Worm (Caenorhabditis elegans) whole organism, midembryonic: ENCODE results near the gene F54F2.7.

Experiments
- T22C8.4 ChIP-seq: fragments of 200-800 bp; sonication (Bioruptor generic); IDR thresholded peaks from 2 replicates; pipeline ENCODE4 v1.3.6; 2022; ENCODE audit warnings: missing genetic modification characterization, missing compliant biosample characterization
- cog-1 ChIP-seq: sonication (generic microtip); optimal IDR thresholded peaks from 2 replicates; lab custom pipeline; 2016; ENCODE audit warnings: missing genetic modification characterization, missing compliant biosample characterization
- flt-1 ChIP-seq: fragments of 200-800 bp; sonication (Bioruptor generic); IDR thresholded peaks from 2 replicates; pipeline ENCODE4 v1.3.6; 2022; ENCODE audit warnings: missing genetic modification characterization, missing compliant biosample characterization
- klf-2 ChIP-seq: fragments of 200-800 bp; sonication (Bioruptor generic); conservative IDR thresholded peaks from 2 replicates; pipeline ENCODE4 v1.3.6; 2022; ENCODE audit warnings: missing genetic modification reagents, missing genetic modification characterization, missing compliant biosample characterization
- med-1 ChIP-seq: sonication (generic microtip); optimal IDR thresholded peaks from 2 replicates; lab custom pipeline; 2017; ENCODE audit warnings: missing genetic modification characterization, mild to moderate bottlenecking, missing compliant biosample characterization, antibody characterized with exemption, missing genetic modification reagents; ENCODE audit not compliant: insufficient read depth
- ref-1 ChIP-seq: fragments of 200-800 bp; sonication (Bioruptor generic); conservative IDR thresholded peaks from 2 replicates; pipeline ENCODE4 v1.3.6; 2022; ENCODE audit warnings: missing genetic modification reagents, missing genetic modification characterization, missing compliant biosample characterization
- tab-1 ChIP-seq: fragments of 200-800 bp; sonication (Bioruptor generic); IDR thresholded peaks from 2 replicates; pipeline ENCODE4 v1.3.6; 2022; ENCODE audit warnings: missing genetic modification characterization, missing compliant biosample characterization
- ztf-23 ChIP-seq: fragments of 200-800 bp; sonication (Bioruptor generic); IDR thresholded peaks from 2 replicates; pipeline ENCODE4 v1.3.6; 2022; ENCODE audit warnings: missing genetic modification reagents, missing genetic modification characterization, missing compliant biosample characterization
- ztf-29 ChIP-seq: fragments of 200-800 bp; sonication (Bioruptor generic); IDR thresholded peaks from 2 replicates; pipeline ENCODE4 v1.3.6; 2022; ENCODE audit warnings: missing genetic modification reagents, missing genetic modification characterization, missing compliant biosample characterization

The F54F2.7 gene

ce11 chrIII:8788690-8789089 is 18.5 kb downstream of the F54F2.7 start:
- TF ChIP-seq klf-2: no peak
- TF ChIP-seq ztf-29 (GFP tag; lab: Robert Waterston, UW): no peak
- TF ChIP-seq med-1 (GFP tag; lab: Kevin White, UChicago): no peak
- TF ChIP-seq ref-1 (GFP tag; lab: Robert Waterston, UW): no peak
- no peak for TF ChIP-seq T22C8.4 (GFP tag; lab: Robert Waterston, UW)
- TF ChIP-seq ztf-23: no peak
- no peak for TF ChIP-seq cog-1 (tag; lab: Kevin White, UChicago)
- no peak for TF ChIP-seq tab-1 (GFP tag; lab: Robert Waterston, UW)
- TF ChIP-seq flt-1 (GFP tag; lab: Robert Waterston, UW): no peak

DNA sequence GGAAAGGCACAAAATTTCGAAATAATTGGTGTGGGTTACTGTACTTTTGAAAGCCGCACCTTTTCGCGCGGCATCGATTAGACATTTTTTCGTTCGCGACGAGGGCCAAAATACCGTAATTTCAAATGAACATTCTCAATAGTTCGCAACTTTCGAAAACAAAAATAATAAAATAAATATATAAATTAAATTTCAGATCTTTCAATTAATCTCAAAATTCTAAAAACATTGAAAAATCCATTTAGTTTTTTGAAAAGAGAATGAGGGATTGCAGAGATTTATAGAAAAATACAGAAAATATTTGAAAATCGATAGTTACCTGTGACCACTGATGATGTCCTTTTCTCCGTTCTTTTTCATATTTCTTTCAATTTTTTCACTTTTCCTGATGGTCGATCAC is 21.1 kb downstream of the F54F2.7 start, which contains the start of gene K02D10.8:
K02D10.8 (plus strand) TSS at position 301 of the 400 bp plus-strand sequence.
- TF ChIP-seq ref-1 (GFP tag; lab: Robert Waterston, UW): no peak
- TF ChIP-seq med-1 (GFP tag; lab: Kevin White, UChicago): no peak
- TF ChIP-seq ztf-29 (GFP tag; lab: Robert Waterston, UW): no peak
- no peak for TF ChIP-seq tab-1 (GFP tag; lab: Robert Waterston, UW)
- TF ChIP-seq ztf-23: no peak
- TF ChIP-seq cog-1 (tag; lab: Kevin White, UChicago): no peak
- no peak for TF ChIP-seq klf-2
- no peak for TF ChIP-seq flt-1 (GFP tag; lab: Robert Waterston, UW)
- no peak for TF ChIP-seq T22C8.4 (GFP tag; lab: Robert Waterston, UW)

DNA sequence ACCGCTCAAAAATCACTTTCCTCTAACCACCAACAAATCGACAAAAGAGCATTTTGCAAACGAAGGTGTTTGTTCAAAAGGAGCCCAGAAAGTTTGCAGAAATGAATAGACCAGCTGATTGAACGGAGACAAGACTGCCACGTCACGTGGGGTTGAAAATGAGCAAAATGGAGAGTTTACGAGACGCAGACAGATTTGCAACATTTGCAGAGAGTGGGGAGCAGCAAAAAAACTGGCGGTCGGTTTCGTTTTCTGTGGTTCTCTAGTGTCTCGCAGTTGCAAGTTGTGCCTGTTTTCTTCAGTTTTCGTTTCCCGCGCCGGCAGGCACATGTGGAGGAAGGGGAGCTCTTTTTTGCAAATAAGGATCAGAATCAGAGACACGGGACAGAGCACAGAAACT is 21.7 kb downstream of the F54F2.7 start:
- TF ChIP-seq T22C8.4 (GFP tag; lab: Robert Waterston, UW): no peak
- TF ChIP-seq ztf-23: no peak
- TF ChIP-seq klf-2: no peak
- TF ChIP-seq med-1 (GFP tag; lab: Kevin White, UChicago): no peak
- no peak for TF ChIP-seq flt-1 (GFP tag; lab: Robert Waterston, UW)
- TF ChIP-seq cog-1 (tag; lab: Kevin White, UChicago): no peak
- no peak for TF ChIP-seq ztf-29 (GFP tag; lab: Robert Waterston, UW)
- no peak for TF ChIP-seq ref-1 (GFP tag; lab: Robert Waterston, UW)
- no peak for TF ChIP-seq tab-1 (GFP tag; lab: Robert Waterston, UW)

ce11 chrIII:8784500-8784899 is 22.6 kb downstream of the F54F2.7 start:
- TF ChIP-seq tab-1 (GFP tag; lab: Robert Waterston, UW) (no peak), ztf-23 (no peak), ref-1 (GFP tag; lab: Robert Waterston, UW) (no peak), med-1 (GFP tag; lab: Kevin White, UChicago) (no peak)

- TF ChIP-seq med-1 (GFP tag; lab: Kevin White, UChicago): no peak
- TF ChIP-seq cog-1 (tag; lab: Kevin White, UChicago): no peak
- no peak for TF ChIP-seq T22C8.4 (GFP tag; lab: Robert Waterston, UW)
- TF ChIP-seq tab-1 (GFP tag; lab: Robert Waterston, UW): no peak
- TF ChIP-seq flt-1 (GFP tag; lab: Robert Waterston, UW): no peak
- no peak for TF ChIP-seq ref-1 (GFP tag; lab: Robert Waterston, UW)
- no peak for TF ChIP-seq ztf-29 (GFP tag; lab: Robert Waterston, UW)
- no peak for TF ChIP-seq klf-2
- TF ChIP-seq ztf-23: no peak
Measured at ce11 chrIII:8782744-8783143, 24.4 kb downstream of the F54F2.7 start.

DNA sequence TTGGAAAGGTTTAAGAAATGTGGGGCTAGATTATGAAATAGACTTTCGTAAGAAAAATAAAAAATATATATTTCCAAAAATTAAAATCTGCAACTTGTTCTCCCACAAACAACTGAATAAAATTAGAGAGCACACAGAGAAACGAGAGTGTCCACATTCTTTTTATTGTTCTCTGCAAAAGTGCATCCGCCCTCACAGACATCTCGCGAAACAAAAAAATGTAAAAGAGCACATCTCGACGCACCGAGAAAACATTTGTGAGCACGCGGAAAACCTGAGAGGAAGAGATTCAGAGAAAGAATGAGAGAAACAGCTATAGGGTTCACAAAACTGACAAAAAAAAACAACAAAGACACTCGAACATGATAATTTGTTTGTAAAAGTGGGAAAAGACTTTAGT is 25.1 kb downstream of the F54F2.7 start:
- TF ChIP-seq ztf-29 (GFP tag; lab: Robert Waterston, UW) (no peak), cog-1 (tag; lab: Kevin White, UChicago) (no peak), ref-1 (GFP tag; lab: Robert Waterston, UW) (no peak), klf-2 (no peak), tab-1 (GFP tag; lab: Robert Waterston, UW) (no peak), flt-1 (GFP tag; lab: Robert Waterston, UW) (no peak), med-1 (GFP tag; lab: Kevin White, UChicago) (no peak), ztf-23 (no peak), T22C8.4 (GFP tag; lab: Robert Waterston, UW) (no peak)

DNA sequence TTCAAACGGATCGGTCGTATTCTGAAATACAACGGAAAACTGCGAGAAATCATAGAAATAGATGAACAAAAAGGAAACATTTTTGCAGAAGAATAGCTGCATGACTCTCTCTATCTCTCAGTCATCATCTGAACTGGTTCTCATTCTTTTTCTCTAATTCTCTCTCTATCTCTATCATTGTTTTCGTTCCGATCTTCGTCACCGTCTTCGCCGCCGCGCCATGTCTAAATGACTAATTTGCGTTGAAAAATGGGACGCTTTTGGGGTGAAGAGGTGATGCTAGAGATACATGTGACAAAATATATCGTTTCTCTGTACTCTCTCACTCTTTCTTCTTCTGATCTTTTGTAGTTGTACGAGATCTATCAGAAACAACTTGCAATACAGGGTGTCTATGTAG is 26.7 kb downstream of the F54F2.7 start:
- no peak for TF ChIP-seq flt-1 (GFP tag; lab: Robert Waterston, UW)
- no peak for TF ChIP-seq ref-1 (GFP tag; lab: Robert Waterston, UW)
- TF ChIP-seq T22C8.4 (GFP tag; lab: Robert Waterston, UW): no peak
- no peak for TF ChIP-seq cog-1 (tag; lab: Kevin White, UChicago)
- no peak for TF ChIP-seq klf-2
- TF ChIP-seq ztf-23: no peak
- no peak for TF ChIP-seq ztf-29 (GFP tag; lab: Robert Waterston, UW)
- TF ChIP-seq med-1 (GFP tag; lab: Kevin White, UChicago): no peak
- no peak for TF ChIP-seq tab-1 (GFP tag; lab: Robert Waterston, UW)

DNA sequence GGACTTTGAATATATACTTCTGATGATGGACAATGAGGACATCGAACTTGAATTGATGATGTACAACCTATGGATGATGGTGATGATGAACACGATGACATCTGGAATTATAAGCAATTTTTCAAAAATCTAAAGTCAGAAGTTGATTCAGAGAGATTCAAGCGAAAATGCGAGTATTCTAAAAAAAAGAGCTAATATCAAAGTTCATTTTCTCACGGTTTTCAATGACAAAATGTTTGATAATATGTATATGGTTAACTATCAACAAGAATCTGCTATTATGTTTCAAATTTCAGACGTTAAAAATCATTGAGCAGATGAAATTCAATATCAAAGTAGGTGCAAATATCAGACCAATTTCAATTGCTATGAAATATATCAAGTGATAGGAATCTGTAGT is 27.2 kb downstream of the F54F2.7 start, which contains the start of gene K02D10.4:
K02D10.4 (minus strand) TSS at position 101 of the 400 bp plus-strand sequence.
- TF ChIP-seq ztf-23 (no peak), flt-1 (GFP tag; lab: Robert Waterston, UW) (no peak), T22C8.4 (GFP tag; lab: Robert Waterston, UW) (no peak), ztf-29 (GFP tag; lab: Robert Waterston, UW) (no peak), klf-2 (no peak)

- TF ChIP-seq klf-2: no peak
- no peak for TF ChIP-seq T22C8.4 (GFP tag; lab: Robert Waterston, UW)
- TF ChIP-seq ztf-29 (GFP tag; lab: Robert Waterston, UW): no peak
- no peak for TF ChIP-seq ztf-23
- no peak for TF ChIP-seq cog-1 (tag; lab: Kevin White, UChicago)
- no peak for TF ChIP-seq tab-1 (GFP tag; lab: Robert Waterston, UW)
Measured at ce11 chrIII:8775953-8776352, 31.2 kb downstream of the F54F2.7 start, which contains the start of gene snap-29. Gene snap-29, plus strand, starts transcription at chrIII:8776253.

- TF ChIP-seq ztf-23: no peak
- no peak for TF ChIP-seq ztf-29 (GFP tag; lab: Robert Waterston, UW)
- no peak for TF ChIP-seq flt-1 (GFP tag; lab: Robert Waterston, UW)
- TF ChIP-seq med-1 (GFP tag; lab: Kevin White, UChicago): no peak
- TF ChIP-seq ref-1 (GFP tag; lab: Robert Waterston, UW): no peak
- no peak for TF ChIP-seq cog-1 (tag; lab: Kevin White, UChicago)
- TF ChIP-seq klf-2: no peak
- no peak for TF ChIP-seq T22C8.4 (GFP tag; lab: Robert Waterston, UW)
- no peak for TF ChIP-seq tab-1 (GFP tag; lab: Robert Waterston, UW)
Measured at ce11 chrIII:8773375-8773774, 33.8 kb downstream of the F54F2.7 start.
